Fruit fly (Drosophila melanogaster) whole organism, embryonic: ENCODE measurements around the gene ND-30.

Experiments used
- CG10366 ChIP-seq: fragments of 200-800 bp; sonication (Bioruptor generic); IDR thresholded peaks from 2 replicates; pipeline ENCODE4 v1.3.6; 2022; ENCODE audit warnings: missing biosample characterization, missing genetic modification characterization
- CG10959 ChIP-seq: fragments of 200-800 bp; sonication (Bioruptor generic); IDR thresholded peaks from 2 replicates; pipeline ENCODE4 v1.3.6; 2022; ENCODE audit warnings: missing biosample characterization, missing genetic modification characterization
- CG11247 ChIP-seq: fragments of 200-800 bp; sonication (Bioruptor generic); IDR thresholded peaks from 2 replicates; pipeline ENCODE4 v1.3.6; 2022; ENCODE audit warnings: missing biosample characterization, missing genetic modification characterization
- CG13624 ChIP-seq: fragments of 200-800 bp; sonication (Bioruptor generic); optimal IDR thresholded peaks from 2 replicates; lab custom pipeline; 2016; ENCODE audit warnings: missing biosample characterization, missing genetic modification characterization
- CG14441 ChIP-seq: fragments of 200-800 bp; sonication (Bioruptor generic); IDR thresholded peaks from 2 replicates; pipeline ENCODE4 v1.3.6; 2022; ENCODE audit warnings: missing biosample characterization, missing genetic modification characterization
- CG14965 ChIP-seq: fragments of 200-800 bp; sonication (Bioruptor generic); optimal IDR thresholded peaks from 2 replicates; lab custom pipeline; 2016; ENCODE audit warnings: missing biosample characterization, missing genetic modification characterization, borderline replicate concordance
- CG17359 ChIP-seq: fragments of 200-800 bp; sonication (Bioruptor generic); optimal IDR thresholded peaks from 3 replicates; lab custom pipeline; 2018; ENCODE audit warnings: missing biosample characterization, mild to moderate bottlenecking, missing genetic modification characterization, moderate library complexity
- CG18011 ChIP-seq: fragments of 200-800 bp; sonication (Bioruptor generic); optimal IDR thresholded peaks from 2 replicates; lab custom pipeline; 2017; ENCODE audit warnings: missing biosample characterization, missing genetic modification characterization, mild to moderate bottlenecking, moderate library complexity, missing genotype
- CG18599 ChIP-seq: fragments of 200-800 bp; sonication (Bioruptor generic); optimal IDR thresholded peaks from 3 replicates; lab custom pipeline; 2017; ENCODE audit warnings: missing biosample characterization, missing genetic modification characterization, mild to moderate bottlenecking, moderate library complexity, missing genetic modification reagents
- CG2116 ChIP-seq: fragments of 200-800 bp; sonication (Bioruptor generic); optimal IDR thresholded peaks from 3 replicates; lab custom pipeline; 2018; ENCODE audit warnings: missing biosample characterization, mild to moderate bottlenecking, missing genetic modification characterization
- CG2202 ChIP-seq: fragments of 200-800 bp; sonication (Bioruptor generic); optimal IDR thresholded peaks from 2 replicates; lab custom pipeline; 2018; ENCODE audit warnings: missing biosample characterization, mild to moderate bottlenecking, missing genetic modification characterization
- CG2889 ChIP-seq: fragments of 200-800 bp; sonication (Bioruptor generic); IDR thresholded peaks from 3 replicates; pipeline ENCODE4 v1.3.6; 2022; ENCODE audit warnings: missing biosample characterization, missing genetic modification characterization
- CG3163 ChIP-seq: fragments of 200-800 bp; sonication (Bioruptor generic); optimal IDR thresholded peaks from 3 replicates; lab custom pipeline; 2016; ENCODE audit warnings: missing biosample characterization, missing genetic modification characterization
- CG34376 ChIP-seq: fragments of 200-800 bp; sonication (Bioruptor generic); optimal IDR thresholded peaks from 2 replicates; lab custom pipeline; 2018; ENCODE audit warnings: missing biosample characterization, mild to moderate bottlenecking, missing genetic modification characterization
- CG3838 ChIP-seq: fragments of 200-800 bp; sonication (Bioruptor generic); optimal IDR thresholded peaks from 3 replicates; lab custom pipeline; 2016; ENCODE audit warnings: missing biosample characterization, missing genetic modification characterization
- CG4707 ChIP-seq: fragments of 200-800 bp; sonication (Bioruptor generic); optimal IDR thresholded peaks from 2 replicates; lab custom pipeline; 2018; ENCODE audit warnings: missing biosample characterization, mild to moderate bottlenecking, missing genetic modification characterization, moderate library complexity
- CG5180 ChIP-seq: fragments of 200-800 bp; sonication (Bioruptor generic); optimal IDR thresholded peaks from 3 replicates; lab custom pipeline; 2017; ENCODE audit warnings: missing biosample characterization, missing genetic modification characterization, mild to moderate bottlenecking, moderate library complexity, missing genetic modification reagents
- CG6175 ChIP-seq: fragments of 200-800 bp; sonication (Bioruptor generic); IDR thresholded peaks from 3 replicates; pipeline ENCODE4 v1.3.6; 2022; ENCODE audit warnings: missing biosample characterization, missing genetic modification characterization
- CG7357 ChIP-seq: fragments of 200-800 bp; sonication (Bioruptor generic); IDR thresholded peaks from 3 replicates; pipeline ENCODE4 v1.3.6; 2022; ENCODE audit warnings: missing biosample characterization, missing genetic modification characterization
- CG8388 ChIP-seq: fragments of 200-800 bp; sonication (Bioruptor generic); optimal IDR thresholded peaks from 2 replicates; lab custom pipeline; 2019; ENCODE audit warnings: missing biosample characterization, mild to moderate bottlenecking, missing genetic modification characterization, moderate library complexity
- CG8924 ChIP-seq: fragments of 200-800 bp; optimal IDR thresholded peaks from 3 replicates; lab custom pipeline; 2019; ENCODE audit warnings: missing biosample characterization, mild to moderate bottlenecking, missing genetic modification characterization, moderate library complexity
- D19A ChIP-seq: fragments of 200-800 bp; optimal IDR thresholded peaks from 3 replicates; lab custom pipeline; 2019; ENCODE audit warnings: missing biosample characterization, mild to moderate bottlenecking, missing genetic modification characterization, moderate library complexity
- Doc2 ChIP-seq: fragments of 200-800 bp; sonication (Bioruptor generic); IDR thresholded peaks from 2 replicates; pipeline ENCODE4 v1.3.6; 2022; ENCODE audit warnings: missing biosample characterization, missing genetic modification characterization
- Dp ChIP-seq: fragments of 200-800 bp; sonication (Bioruptor generic); optimal IDR thresholded peaks from 2 replicates; lab custom pipeline; 2018; ENCODE audit warnings: missing biosample characterization, mild to moderate bottlenecking, missing genetic modification characterization, moderate library complexity
- E2f1 ChIP-seq: fragments of 200-800 bp; sonication (Bioruptor generic); IDR thresholded peaks from 2 replicates; pipeline ENCODE4 v1.3.6; 2022; ENCODE audit warnings: missing biosample characterization, missing genetic modification characterization
- E2f2 ChIP-seq: fragments of 200-800 bp; sonication (Bioruptor generic); IDR thresholded peaks from 2 replicates; pipeline ENCODE4 v1.3.6; 2022; ENCODE audit warnings: missing biosample characterization, missing genetic modification characterization
- H15 ChIP-seq: fragments of 200-800 bp; sonication (Bioruptor generic); IDR thresholded peaks from 3 replicates; pipeline ENCODE4 v1.3.6; 2022; ENCODE audit warnings: missing biosample characterization, missing genetic modification characterization
- Hsf ChIP-seq: fragments of 200-800 bp; sonication (Bioruptor generic); optimal IDR thresholded peaks from 3 replicates; lab custom pipeline; 2016; ENCODE audit warnings: missing biosample characterization, missing genetic modification characterization
- NFAT ChIP-seq: fragments of 200-800 bp; sonication (Bioruptor generic); IDR thresholded peaks from 2 replicates; pipeline ENCODE4 v1.3.6; 2022; ENCODE audit warnings: missing biosample characterization, missing genetic modification characterization
- Optix ChIP-seq: fragments of 200-800 bp; sonication (Bioruptor generic); IDR thresholded peaks from 3 replicates; pipeline ENCODE4 v1.3.6; 2022; ENCODE audit warnings: missing biosample characterization, missing genetic modification characterization
- Sry-β ChIP-seq: fragments of 200-800 bp; sonication (Bioruptor generic); optimal IDR thresholded peaks from 2 replicates; lab custom pipeline; 2018; ENCODE audit warnings: missing biosample characterization, mild to moderate bottlenecking, missing genetic modification characterization, moderate library complexity
- bab2 ChIP-seq: fragments of 200-800 bp; sonication (Bioruptor generic); optimal IDR thresholded peaks from 2 replicates; lab custom pipeline; 2016; ENCODE audit warnings: missing biosample characterization, missing genetic modification characterization
- bcd ChIP-seq: fragments of 200-800 bp; sonication (Bioruptor generic); optimal IDR thresholded peaks from 2 replicates; lab custom pipeline; 2017; ENCODE audit warnings: missing biosample characterization, mild to moderate bottlenecking, missing genetic modification characterization
- cad ChIP-seq: fragments of >200 bp; optimal IDR thresholded peaks from 2 replicates; lab custom pipeline; 2017; ENCODE audit warnings: missing biosample characterization, missing genetic modification characterization
- croc ChIP-seq: fragments of 200-800 bp; sonication (Bioruptor generic); conservative IDR thresholded peaks from 3 replicates; pipeline ENCODE4 v1.3.6; 2022; ENCODE audit warnings: missing biosample characterization, missing genetic modification characterization
- danr ChIP-seq: fragments of 200-800 bp; sonication (Bioruptor generic); IDR thresholded peaks from 2 replicates; pipeline ENCODE4 v1.3.6; 2022; ENCODE audit warnings: missing biosample characterization, missing genetic modification characterization
- dati ChIP-seq: fragments of 200-800 bp; sonication (Bioruptor generic); IDR thresholded peaks from 2 replicates; pipeline ENCODE4 v1.3.6; 2022; ENCODE audit warnings: missing biosample characterization, missing genetic modification characterization
- esg ChIP-seq: fragments of 200-800 bp; sonication (Bioruptor generic); conservative IDR thresholded peaks from 2 replicates; pipeline ENCODE4 v1.3.6; 2022; ENCODE audit warnings: missing biosample characterization, missing genetic modification characterization
- grn ChIP-seq: fragments of 200-800 bp; sonication (Bioruptor generic); optimal IDR thresholded peaks from 3 replicates; lab custom pipeline; 2017; ENCODE audit warnings: missing biosample characterization, missing genetic modification characterization
- gro ChIP-seq: fragments of 200-800 bp; sonication (Bioruptor generic); optimal IDR thresholded peaks from 2 replicates; lab custom pipeline; 2016; ENCODE audit warnings: missing biosample characterization, missing genetic modification characterization
- h ChIP-seq: fragments of >200 bp; optimal IDR thresholded peaks from 2 replicates; lab custom pipeline; 2017
- lov ChIP-seq, 2 experiments: fragments of 200-800 bp in 1 of 2; fragments of >200 bp in 1 of 2; sonication (Bioruptor generic) in 1 of 2; IDR thresholded peaks in 1 of 2; optimal IDR thresholded peaks in 1 of 2; 2 replicates in 1 of 2; 3 replicates in 1 of 2; pipeline versions ENCODE4 v1.3.6 to Lab custom; 2017 to 2022; ENCODE audit warnings: missing biosample characterization in 1 of 2, missing genetic modification characterization in 1 of 2
- maf-S ChIP-seq: fragments of 200-800 bp; sonication (Bioruptor generic); optimal IDR thresholded peaks from 2 replicates; lab custom pipeline; 2016; ENCODE audit warnings: missing biosample characterization, missing genetic modification characterization
- nau ChIP-seq: fragments of 200-800 bp; sonication (Bioruptor generic); optimal IDR thresholded peaks from 3 replicates; lab custom pipeline; 2017; ENCODE audit warnings: missing biosample characterization, mild to moderate bottlenecking, missing genetic modification characterization, missing genetic modification reagents
- p53 ChIP-seq: fragments of 200-800 bp; sonication (Bioruptor generic); optimal IDR thresholded peaks from 2 replicates; lab custom pipeline; 2016; ENCODE audit warnings: missing biosample characterization, missing genetic modification characterization
- pfk ChIP-seq: fragments of 200-800 bp; sonication (Bioruptor generic); optimal IDR thresholded peaks from 2 replicates; lab custom pipeline; 2018; ENCODE audit warnings: missing biosample characterization, mild to moderate bottlenecking, missing genetic modification characterization, moderate library complexity
- pros ChIP-seq: fragments of 200-800 bp; sonication (Bioruptor generic); optimal IDR thresholded peaks from 3 replicates; lab custom pipeline; 2019; ENCODE audit warnings: missing biosample characterization, mild to moderate bottlenecking, missing genetic modification characterization, moderate library complexity
- sens ChIP-seq: fragments of 200-800 bp; sonication (Bioruptor generic); peaks from one replicate; lab custom pipeline; 2016; ENCODE audit warnings: missing biosample characterization, missing genetic modification characterization
- unpg ChIP-seq: fragments of 200-800 bp; sonication (Bioruptor generic); optimal IDR thresholded peaks from 3 replicates; lab custom pipeline; 2018; ENCODE audit warnings: missing biosample characterization, mild to moderate bottlenecking, missing genetic modification characterization, moderate library complexity
- wek ChIP-seq: fragments of 200-800 bp; sonication (Bioruptor generic); optimal IDR thresholded peaks from 3 replicates; lab custom pipeline; 2018; ENCODE audit warnings: missing biosample characterization, mild to moderate bottlenecking, missing genetic modification characterization, moderate library complexity
- zfh2 ChIP-seq: fragments of 200-800 bp; sonication (Bioruptor generic); optimal IDR thresholded peaks from 2 replicates; lab custom pipeline; 2016; ENCODE audit warnings: missing biosample characterization, missing genetic modification characterization

ND-30 gene

DNA sequence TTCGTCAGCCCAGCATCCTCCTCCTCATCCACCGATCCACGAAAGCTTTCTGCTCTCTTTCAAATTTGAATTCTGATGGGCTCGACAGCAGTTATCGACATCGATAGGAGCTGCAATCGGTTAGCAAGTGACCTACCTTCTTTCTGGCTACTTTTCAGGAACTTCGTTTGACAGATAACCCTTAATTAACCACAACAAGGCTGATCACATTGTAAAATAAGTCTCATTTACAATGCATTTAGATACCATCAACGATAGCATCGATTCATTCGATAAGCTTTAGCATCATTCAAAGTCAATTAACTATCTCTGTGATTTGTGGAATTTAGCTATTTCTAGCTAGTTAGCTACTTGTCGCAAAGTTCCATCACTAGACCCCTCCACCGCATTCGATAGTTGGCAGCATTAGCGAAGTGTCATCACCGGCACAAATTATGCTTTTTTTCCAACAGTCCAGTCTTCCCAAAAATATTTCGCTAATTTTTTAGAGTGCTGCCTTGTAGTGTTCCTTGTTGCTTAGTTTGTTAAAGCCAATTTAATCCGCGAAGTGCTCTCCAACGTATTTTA is 19.2 kb upstream of the ND-30 start, which contains the start of the genes MnM and Girdin (continued):
- no peak for TF ChIP-seq CG4707
- no peak for TF ChIP-seq bcd (GFP tag; lab: Kevin White, UChicago)
- TF ChIP-seq sens = peak; percentile 71
- peak; percentile 40 for TF ChIP-seq p53 (GFP tag; lab: Kevin White, UChicago)
- TF ChIP-seq CG8388 = no peak
- peak; percentile 85 for TF ChIP-seq CG2116 (GFP tag; lab: Kevin White, UChicago)
- TF ChIP-seq dati (GFP tag; lab: Robert Waterston, UW) = no peak
- TF ChIP-seq CG10366 = peak; percentile 55
- TF ChIP-seq pfk (GFP tag; lab: Kevin White, UChicago) = no peak
- TF ChIP-seq unpg (GFP tag; lab: Kevin White, UChicago) = no peak
- peak; percentile 67; the same call in 2 of the 3 replicates for TF ChIP-seq CG6175 (GFP tag; lab: Robert Waterston, UW)
- TF ChIP-seq esg (GFP tag; lab: Robert Waterston, UW) = peak; percentile 42
- peak; percentile 80 for TF ChIP-seq CG13624 (GFP tag; lab: Kevin White, UChicago)
- TF ChIP-seq H15 (GFP tag; lab: Robert Waterston, UW) = no peak
- TF ChIP-seq E2f2 (GFP tag; lab: Robert Waterston, UW) = peak; percentile 84
- TF ChIP-seq wek (GFP tag; lab: Kevin White, UChicago) = no peak
- no peak for TF ChIP-seq lov (optimal IDR thresholded peaks at IDR 0.05; lab: Kevin White, UChicago)
- TF ChIP-seq lov (GFP tag; IDR thresholded peaks at IDR 0.05; lab: Robert Waterston, UW) = no peak
- TF ChIP-seq danr = no peak
- TF ChIP-seq grn (GFP tag; lab: Kevin White, UChicago) = no peak
- no peak for TF ChIP-seq CG17359 (tag; lab: Kevin White, UChicago)
- TF ChIP-seq Doc2 = no peak
- TF ChIP-seq CG18599 = peak; percentile 44
- TF ChIP-seq maf-S = peak; percentile 75
- TF ChIP-seq CG14965 (GFP tag; lab: Kevin White, UChicago) = peak; percentile 38
- peak; percentile 65 for TF ChIP-seq CG18011
- peak; percentile 92 for TF ChIP-seq Sry-β
- TF ChIP-seq pros (GFP tag; lab: Kevin White, UChicago) = no peak
- no peak for TF ChIP-seq CG3838
- TF ChIP-seq CG10959 (GFP tag; lab: Robert Waterston, UW) = no peak
- TF ChIP-seq CG2889 (GFP tag; lab: Robert Waterston, UW) = no peak
- peak; percentile 25; the same call in 1 of the 2 replicates for TF ChIP-seq E2f1 (GFP tag; lab: Robert Waterston, UW)
- peak; percentile 91 for TF ChIP-seq zfh2 (GFP tag; lab: Kevin White, UChicago)
- TF ChIP-seq NFAT (GFP tag; lab: Robert Waterston, UW) = peak; percentile 62; the same call in 1 of the 2 replicates
- TF ChIP-seq nau (GFP tag; lab: Kevin White, UChicago) = no peak
- TF ChIP-seq D19A (tag; lab: Kevin White, UChicago) = no peak
- TF ChIP-seq CG11247 (GFP tag; lab: Robert Waterston, UW) = peak; percentile 34; the same call in 1 of the 2 replicates
- no peak for TF ChIP-seq CG7357 (GFP tag; lab: Robert Waterston, UW)
- TF ChIP-seq CG3163 (GFP tag; lab: Kevin White, UChicago) = peak; percentile 77
- TF ChIP-seq h (lab: Kevin White, UChicago) = no peak
- TF ChIP-seq Hsf = peak; percentile 77
- TF ChIP-seq Dp (GFP tag; lab: Kevin White, UChicago) = peak; percentile 84
- 0 out of 2 replicates have a peak, but pooled peaks have one; percentile 19 for TF ChIP-seq CG14441 (GFP tag; lab: Robert Waterston, UW)
- peak; percentile 58 for TF ChIP-seq CG34376 (GFP tag; lab: Kevin White, UChicago)
- TF ChIP-seq CG2202 (tag; lab: Kevin White, UChicago) = no peak
- TF ChIP-seq gro = peak; percentile 63
- peak; percentile 46 for TF ChIP-seq CG8924
- no peak for TF ChIP-seq cad
- TF ChIP-seq bab2 (GFP tag; lab: Kevin White, UChicago) = peak; percentile 73
- no peak for TF ChIP-seq Optix
- no peak for TF ChIP-seq croc (GFP tag; lab: Robert Waterston, UW)
- TF ChIP-seq CG5180 (GFP tag; lab: Kevin White, UChicago) = no peak
